Worm (Caenorhabditis elegans): Measurements from ENCODE around the gene F02C12.3.

Gene F02C12.3

DNA sequence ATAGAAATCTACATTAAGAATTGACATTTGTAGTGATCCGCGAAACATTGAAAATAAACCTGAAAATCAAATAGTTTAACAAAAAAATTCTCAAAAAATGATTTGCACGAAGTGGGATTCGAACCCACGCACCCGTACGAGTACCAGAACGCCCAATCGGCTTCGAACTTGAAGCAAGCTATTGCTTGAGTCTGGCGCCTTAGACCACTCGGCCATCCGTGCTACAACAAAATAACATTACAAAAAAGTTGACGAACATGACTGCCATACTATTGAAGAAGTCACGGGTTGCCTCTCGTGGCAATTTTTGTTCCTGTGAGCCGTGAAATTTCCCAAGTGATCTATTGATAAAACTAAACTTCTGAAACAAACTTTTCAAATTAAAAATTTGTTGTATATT lies 46.5 kb downstream of the F02C12.3 start:
- no peak for TF ChIP-seq F13C5.2 (tag; optimal IDR thresholded peaks at IDR 0.05)
- TF ChIP-seq tbx-37 (GFP tag; conservative IDR thresholded peaks at IDR 0.05), result no peak
- TF ChIP-seq tra-4 (tag; optimal IDR thresholded peaks at IDR 0.05), result no peak

DNA sequence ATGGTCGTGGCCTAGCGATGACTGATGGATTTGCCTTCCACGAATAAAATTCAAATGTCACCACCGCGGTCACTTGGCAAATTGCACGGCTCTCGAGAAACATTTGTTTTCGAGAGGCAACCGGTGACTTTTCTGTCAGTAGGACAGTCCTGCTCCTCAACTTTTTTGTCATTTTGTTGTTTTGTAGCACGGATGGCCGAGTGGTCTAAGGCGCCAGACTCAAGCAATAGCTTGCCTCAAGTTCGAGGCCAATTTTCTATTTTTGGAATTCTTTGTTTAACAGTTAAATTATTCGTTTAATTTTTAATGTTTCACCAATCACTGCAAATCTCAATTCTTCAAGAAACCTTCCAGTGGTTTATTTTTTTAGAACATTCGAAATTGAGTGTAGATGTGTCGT lies 47.5 kb downstream of the F02C12.3 start:
- TF ChIP-seq B0310.2 (tag; optimal IDR thresholded peaks at IDR 0.05) (no peak), tbx-11 (GFP tag; IDR thresholded peaks at IDR 0.05) (no peak), sea-1 (GFP tag; conservative IDR thresholded peaks at IDR 0.05) (no peak), aly-1 (tag; optimal IDR thresholded peaks at IDR 0.05) (no peak), ets-7 (tag; optimal IDR thresholded peaks at IDR 0.05) (no peak), hmbx-1 (tag; optimal IDR thresholded peaks at IDR 0.05) (no peak), tbx-37 (GFP tag; conservative IDR thresholded peaks at IDR 0.05) (no peak), F13C5.2 (tag; optimal IDR thresholded peaks at IDR 0.05) (no peak), ceh-36 (tag; optimal IDR thresholded peaks at IDR 0.05) (no peak), flt-1 (GFP tag; IDR thresholded peaks at IDR 0.05) (no peak), pes-1 (GFP tag; IDR thresholded peaks at IDR 0.05) (no peak), hnd-1 (tag; optimal IDR thresholded peaks at IDR 0.05) (no peak), ceh-13 (GFP tag; optimal IDR thresholded peaks at IDR 0.05) (no peak), tra-4 (tag; optimal IDR thresholded peaks at IDR 0.05) (no peak), ama-1 (optimal IDR thresholded peaks at IDR 0.05) (no peak), hmg-4 (GFP tag; optimal IDR thresholded peaks at IDR 0.05) (no peak), scrt-1 (GFP tag; IDR thresholded peaks at IDR 0.05) (no peak)

DNA sequence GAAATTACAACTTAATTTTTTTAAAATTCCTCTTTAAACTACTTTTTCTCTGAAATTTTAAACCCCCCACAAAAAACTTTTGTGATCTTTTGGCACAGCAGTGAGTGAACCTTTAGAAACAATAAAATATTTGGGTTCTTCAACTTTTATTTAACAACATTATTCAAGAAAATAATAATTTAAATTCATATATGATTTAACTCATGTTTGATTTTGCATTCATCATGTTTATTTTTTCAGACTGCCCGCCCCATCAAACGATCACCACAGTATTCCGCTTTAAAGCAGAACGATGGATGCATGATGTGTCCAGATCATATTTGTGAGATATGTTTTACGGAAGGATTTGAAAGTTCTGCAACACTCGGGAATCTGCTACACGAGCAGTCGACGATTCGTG lies 49.6 kb downstream of the F02C12.3 start, which contains the start of gene set-8:
set-8 (plus strand) TSS at position 301 of the 400 bp plus-strand sequence.
- TF ChIP-seq tbx-11 (GFP tag; IDR thresholded peaks at IDR 0.05), result no peak
- TF ChIP-seq ets-7 (tag; optimal IDR thresholded peaks at IDR 0.05), result no peak
- no peak for TF ChIP-seq aly-1 (tag; optimal IDR thresholded peaks at IDR 0.05)
- no peak for TF ChIP-seq tra-4 (tag; optimal IDR thresholded peaks at IDR 0.05)
- no peak for TF ChIP-seq flt-1 (GFP tag; IDR thresholded peaks at IDR 0.05)
- TF ChIP-seq sea-1 (GFP tag; conservative IDR thresholded peaks at IDR 0.05), result no peak
- TF ChIP-seq tbx-37 (GFP tag; conservative IDR thresholded peaks at IDR 0.05), result no peak
- no peak for TF ChIP-seq hnd-1 (tag; optimal IDR thresholded peaks at IDR 0.05)
- TF ChIP-seq ceh-36 (tag; optimal IDR thresholded peaks at IDR 0.05), result no peak
- no peak for TF ChIP-seq pes-1 (GFP tag; IDR thresholded peaks at IDR 0.05)
- TF ChIP-seq hmg-4 (GFP tag; optimal IDR thresholded peaks at IDR 0.05), result no peak
- no peak for TF ChIP-seq ceh-13 (GFP tag; optimal IDR thresholded peaks at IDR 0.05)
- TF ChIP-seq B0310.2 (tag; optimal IDR thresholded peaks at IDR 0.05), result no peak
- no peak for TF ChIP-seq scrt-1 (GFP tag; IDR thresholded peaks at IDR 0.05)
- no peak for TF ChIP-seq F13C5.2 (tag; optimal IDR thresholded peaks at IDR 0.05)
- TF ChIP-seq hmbx-1 (tag; optimal IDR thresholded peaks at IDR 0.05), result no peak
- TF ChIP-seq ama-1 (optimal IDR thresholded peaks at IDR 0.05), result no peak
